Worm (Caenorhabditis elegans) whole organism, young adult: ENCODE measurements around the gene F53F4.12.

Experiments
- B0261.1 ChIP-seq: sonication (generic microtip); optimal IDR thresholded peaks from 2 replicates; lab custom pipeline; 2016; ENCODE audit warnings: mild to moderate bottlenecking, missing genetic modification characterization, moderate library complexity, missing compliant biosample characterization
- F22D6.2 ChIP-seq: sonication (generic microtip); optimal IDR thresholded peaks from 2 replicates; lab custom pipeline; 2016; ENCODE audit warnings: mild to moderate bottlenecking, missing genetic modification characterization, missing compliant biosample characterization
- T07F8.4 ChIP-seq: sonication (generic microtip); optimal IDR thresholded peaks from 2 replicates; lab custom pipeline; 2016; ENCODE audit warnings: mild to moderate bottlenecking, missing genetic modification characterization, moderate library complexity, missing compliant biosample characterization
- Y67H2A.10 ChIP-seq: fragments of 200-800 bp; sonication (Bioruptor generic); conservative IDR thresholded peaks from 2 replicates; pipeline ENCODE4 v1.3.6; 2022; ENCODE audit warnings: missing genetic modification reagents, missing genetic modification characterization, missing compliant biosample characterization
- Y79H2A.3 ChIP-seq: fragments of 200-800 bp; sonication (Bioruptor generic); conservative IDR thresholded peaks from 2 replicates; pipeline ENCODE4 v1.3.6; 2022; ENCODE audit warnings: missing genetic modification reagents, missing genetic modification characterization, missing compliant biosample characterization
- aptf-2 ChIP-seq: fragments of 200-800 bp; sonication (Bioruptor generic); conservative IDR thresholded peaks from 2 replicates; pipeline ENCODE4 v1.3.6; 2022; ENCODE audit warnings: missing genetic modification reagents, missing genetic modification characterization, missing compliant biosample characterization
- aptf-3 ChIP-seq: fragments of 200-800 bp; sonication (Bioruptor generic); IDR thresholded peaks from 2 replicates; pipeline ENCODE4 v1.3.6; 2022; ENCODE audit warnings: missing genetic modification characterization, missing compliant biosample characterization
- attf-3 ChIP-seq: fragments of 200-800 bp; sonication (Bioruptor generic); conservative IDR thresholded peaks from 2 replicates; pipeline ENCODE4 v1.3.6; 2022; ENCODE audit warnings: missing genetic modification reagents, missing genetic modification characterization, missing compliant biosample characterization
- attf-5 ChIP-seq: fragments of 200-800 bp; sonication (Bioruptor generic); optimal IDR thresholded peaks from 2 replicates; lab custom pipeline; 2018; ENCODE audit warnings: mild to moderate bottlenecking, missing genetic modification characterization, missing compliant biosample characterization
- bed-2 ChIP-seq: fragments of 200-800 bp; sonication (Bioruptor generic); IDR thresholded peaks from 2 replicates; pipeline ENCODE4 v1.3.6; 2022; ENCODE audit warnings: missing genetic modification reagents, missing genetic modification characterization, missing compliant biosample characterization
- cebp-2 ChIP-seq: fragments of 200-800 bp; sonication (Bioruptor generic); IDR thresholded peaks from 2 replicates; pipeline ENCODE4 v1.3.6; 2022; ENCODE audit warnings: missing genetic modification characterization, missing compliant biosample characterization
- ceh-79 ChIP-seq: sonication (generic microtip); optimal IDR thresholded peaks from 2 replicates; lab custom pipeline; 2017; ENCODE audit warnings: mild to moderate bottlenecking, missing genetic modification characterization, missing compliant biosample characterization
- ceh-91 ChIP-seq: fragments of 200-800 bp; sonication (Bioruptor generic); IDR thresholded peaks from 2 replicates; pipeline ENCODE4 v1.3.6; 2022; ENCODE audit warnings: missing genetic modification reagents, missing genetic modification characterization, missing compliant biosample characterization
- die-1 ChIP-seq: sonication (generic microtip); optimal IDR thresholded peaks from 2 replicates; lab custom pipeline; 2016; ENCODE audit warnings: missing genotype, mild to moderate bottlenecking, missing genetic modification characterization, missing compliant biosample characterization
- egl-44 ChIP-seq: fragments of 200-800 bp; sonication (Bioruptor generic); IDR thresholded peaks from 2 replicates; pipeline ENCODE4 v1.3.6; 2022; ENCODE audit warnings: missing genetic modification reagents, missing genetic modification characterization, missing compliant biosample characterization
- hlh-26 ChIP-seq: fragments of 200-800 bp; sonication (Bioruptor generic); conservative IDR thresholded peaks from 2 replicates; pipeline ENCODE4 v1.3.6; 2022; ENCODE audit warnings: missing genetic modification reagents, missing genetic modification characterization, missing compliant biosample characterization
- lag-1 ChIP-seq: fragments of 200-800 bp; sonication (Bioruptor generic); IDR thresholded peaks from 2 replicates; pipeline ENCODE4 v1.3.6; 2022; ENCODE audit warnings: missing genetic modification reagents, missing genetic modification characterization, missing compliant biosample characterization
- let-607 ChIP-seq, 2 experiments: fragments of 200-800 bp in 1 of 2; sonication (Bioruptor generic) in 1 of 2; sonication (generic microtip) in 1 of 2; optimal IDR thresholded peaks; 2 replicates each; lab custom pipeline; 2016 to 2018; ENCODE audit warnings: mild to moderate bottlenecking in 2 of 2, missing compliant biosample characterization in 2 of 2, missing genetic modification characterization in 2 of 2, moderate library complexity in 2 of 2, missing genotype in 1 of 2
- lin-26 ChIP-seq: fragments of 200-800 bp; sonication (Bioruptor generic); IDR thresholded peaks from 2 replicates; pipeline ENCODE4 v1.3.6; 2022; ENCODE audit warnings: missing genetic modification reagents, missing genetic modification characterization, missing compliant biosample characterization
- lir-1 ChIP-seq: fragments of 200-800 bp; sonication (Bioruptor generic); conservative IDR thresholded peaks from 2 replicates; pipeline ENCODE4 v1.3.6; 2022; ENCODE audit warnings: missing genetic modification reagents, missing genetic modification characterization, missing compliant biosample characterization
- madf-10 ChIP-seq: sonication (generic microtip); optimal IDR thresholded peaks from 2 replicates; lab custom pipeline; 2016; ENCODE audit warnings: mild to moderate bottlenecking, missing genetic modification characterization, missing compliant biosample characterization
- madf-6 ChIP-seq: fragments of 200-800 bp; sonication (Bioruptor generic); IDR thresholded peaks from 2 replicates; pipeline ENCODE4 v1.3.6; 2022; ENCODE audit warnings: missing genetic modification reagents, missing genetic modification characterization, missing compliant biosample characterization
- madf-8 ChIP-seq: fragments of 200-800 bp; sonication (Bioruptor generic); conservative IDR thresholded peaks from 2 replicates; pipeline ENCODE4 v1.3.6; 2022; ENCODE audit warnings: missing genetic modification reagents, missing genetic modification characterization, missing compliant biosample characterization
- mcd-1 ChIP-seq: fragments of 200-800 bp; sonication (Bioruptor generic); IDR thresholded peaks from 2 replicates; pipeline ENCODE4 v1.3.6; 2022; ENCODE audit warnings: missing genetic modification reagents, missing genetic modification characterization, missing compliant biosample characterization
- nfya-1 ChIP-seq: sonication (generic microtip); optimal IDR thresholded peaks from 2 replicates; lab custom pipeline; 2017; ENCODE audit warnings: antibody characterized with exemption, missing compliant biosample characterization, missing genetic modification characterization, borderline replicate concordance; ENCODE audit not compliant: insufficient read depth
- nfya-2 ChIP-seq: fragments of 200-800 bp; sonication (Bioruptor generic); IDR thresholded peaks from 2 replicates; pipeline ENCODE4 v1.3.6; 2022; ENCODE audit warnings: missing genetic modification reagents, missing genetic modification characterization, missing compliant biosample characterization
- nfyb-1 ChIP-seq: fragments of 200-800 bp; sonication (Bioruptor generic); IDR thresholded peaks from 2 replicates; pipeline ENCODE4 v1.3.6; 2022; ENCODE audit warnings: missing genetic modification reagents, missing genetic modification characterization, missing compliant biosample characterization
- nhr-120 ChIP-seq: fragments of 200-800 bp; sonication (Bioruptor generic); IDR thresholded peaks from 2 replicates; pipeline ENCODE4 v1.3.6; 2022; ENCODE audit warnings: missing genetic modification characterization, missing compliant biosample characterization
- pbrm-1 ChIP-seq: fragments of 200-800 bp; sonication (Bioruptor generic); IDR thresholded peaks from 2 replicates; pipeline ENCODE4 v1.3.6; 2022; ENCODE audit warnings: missing genetic modification reagents, missing genetic modification characterization, missing compliant biosample characterization
- rcor-1 ChIP-seq: fragments of 200-800 bp; sonication (Bioruptor generic); IDR thresholded peaks from 2 replicates; pipeline ENCODE4 v1.3.6; 2022; ENCODE audit warnings: missing genetic modification reagents, missing genetic modification characterization, missing compliant biosample characterization
- sea-2 ChIP-seq: fragments of 200-800 bp; sonication (Bioruptor generic); IDR thresholded peaks from 2 replicates; pipeline ENCODE4 v1.3.6; 2022; ENCODE audit warnings: missing genetic modification characterization, missing compliant biosample characterization
- somi-1 ChIP-seq: fragments of 200-800 bp; sonication (Bioruptor generic); optimal IDR thresholded peaks from 2 replicates; lab custom pipeline; 2018; ENCODE audit warnings: mild to moderate bottlenecking, missing genetic modification characterization, missing compliant biosample characterization
- tbp1 ChIP-seq: fragments of 200-800 bp; sonication (Bioruptor generic); optimal IDR thresholded peaks from 2 replicates; lab custom pipeline; 2018; ENCODE audit warnings: mild to moderate bottlenecking, missing genetic modification characterization, missing compliant biosample characterization
- tbx-9 ChIP-seq: sonication (generic microtip); optimal IDR thresholded peaks from 2 replicates; lab custom pipeline; 2016; ENCODE audit warnings: borderline replicate concordance, missing genetic modification characterization, inconsistent platforms, missing compliant biosample characterization
- tlf-1 ChIP-seq: fragments of 200-800 bp; sonication (Bioruptor generic); optimal IDR thresholded peaks from 2 replicates; lab custom pipeline; 2018; ENCODE audit warnings: mild to moderate bottlenecking, missing genetic modification characterization, missing compliant biosample characterization
- zfh-2 ChIP-seq: fragments of 200-800 bp; sonication (Bioruptor generic); conservative IDR thresholded peaks from 2 replicates; pipeline ENCODE4 v1.3.6; 2022; ENCODE audit warnings: missing genetic modification reagents, missing genetic modification characterization, missing compliant biosample characterization

The F53F4.12 gene

ce11 chrV:13645848-13646578 lies 20.2 kb downstream of the F53F4.12 start (continued):
- peak; percentile 55; the same call in 1 of the 2 replicates for TF ChIP-seq madf-6 (GFP tag; lab: Robert Waterston, UW)
- TF ChIP-seq nfyb-1 (GFP tag; lab: Robert Waterston, UW) = 0 out of 2 replicates have a peak, but pooled peaks have one; percentile 36
- TF ChIP-seq nhr-120 (GFP tag; lab: Robert Waterston, UW) = peak; percentile 87; the same call in 1 of the 2 replicates
- TF ChIP-seq attf-3 (GFP tag; lab: Robert Waterston, UW) = peak; percentile 27; the same call in 1 of the 2 replicates
- peak; percentile 5; the same call in 1 of the 2 replicates for TF ChIP-seq Y67H2A.10 (GFP tag; lab: Robert Waterston, UW)
- no peak; the same call in 1 of the 2 replicates for TF ChIP-seq lin-26 (GFP tag; lab: Robert Waterston, UW)
- no peak for TF ChIP-seq hlh-26 (GFP tag; lab: Robert Waterston, UW)
- 0 out of 2 replicates have a peak, but pooled peaks have one; percentile 15 for TF ChIP-seq egl-44
- TF ChIP-seq B0261.1 (tag; lab: Kevin White, UChicago) = no peak
- no peak for TF ChIP-seq madf-10 (tag; lab: Kevin White, UChicago)
- peak; percentile 22 for TF ChIP-seq die-1 (tag; lab: Kevin White, UChicago)
- peak; percentile 32; the same call in 1 of the 2 replicates for TF ChIP-seq ceh-91 (GFP tag; lab: Robert Waterston, UW)
- TF ChIP-seq lir-1 (GFP tag; lab: Robert Waterston, UW) = no peak
- no peak for TF ChIP-seq tbx-9 (tag; lab: Kevin White, UChicago)
- 0 out of 2 replicates have a peak, but pooled peaks have one; percentile 71 for TF ChIP-seq nfya-2 (GFP tag; lab: Robert Waterston, UW)
- 0 out of 2 replicates have a peak, but pooled peaks have one; percentile 22 for TF ChIP-seq aptf-2
- TF ChIP-seq T07F8.4 = no peak
- TF ChIP-seq ceh-79 (tag; lab: Kevin White, UChicago) = no peak
- no peak for TF ChIP-seq nfya-1 (tag; lab: Kevin White, UChicago)
- peak; percentile 22 for TF ChIP-seq attf-5 (GFP tag; lab: Kevin White, UChicago)
- TF ChIP-seq let-607 (tag; optimal IDR thresholded peaks at IDR 0.05; lab: Kevin White, UChicago) = no peak
- no peak for TF ChIP-seq somi-1

- TF ChIP-seq mcd-1 (GFP tag; lab: Robert Waterston, UW) (0 out of 2 replicates have a peak, but pooled peaks have one; percentile 9), tlf-1 (GFP tag; lab: Kevin White, UChicago) (no peak), cebp-2 (no peak), sea-2 (0 out of 2 replicates have a peak, but pooled peaks have one; percentile 28), zfh-2 (GFP tag; lab: Robert Waterston, UW) (peak; percentile 71), Y67H2A.10 (GFP tag; lab: Robert Waterston, UW) (no peak)
These were observed 21.3 kb downstream of the F53F4.12 start for ce11 chrV:13647185-13647584.

ce11 chrV:13647617-13648016 lies 21.8 kb downstream of the F53F4.12 start:
- TF ChIP-seq Y79H2A.3 (GFP tag; lab: Robert Waterston, UW) = 0 out of 2 replicates have a peak, but pooled peaks have one; percentile 35
- TF ChIP-seq aptf-2 = peak; percentile 99
- 0 out of 2 replicates have a peak, but pooled peaks have one; percentile 27 for TF ChIP-seq lin-26 (GFP tag; lab: Robert Waterston, UW)
- TF ChIP-seq bed-2 (GFP tag; lab: Robert Waterston, UW) = no peak
- TF ChIP-seq lag-1 (GFP tag; lab: Robert Waterston, UW) = no peak
- no peak for TF ChIP-seq tbp1
- TF ChIP-seq aptf-3 (GFP tag; lab: Robert Waterston, UW) = peak; percentile 99
- TF ChIP-seq madf-8 (GFP tag; lab: Robert Waterston, UW) = 0 out of 2 replicates have a peak, but pooled peaks have one; percentile 6
- TF ChIP-seq pbrm-1 (GFP tag; lab: Robert Waterston, UW) = no peak
- no peak for TF ChIP-seq F22D6.2
- peak; percentile 24; the same call in 1 of the 2 replicates for TF ChIP-seq rcor-1 (GFP tag; lab: Robert Waterston, UW)
- TF ChIP-seq nfyb-1 (GFP tag; lab: Robert Waterston, UW) = no peak
